Worm (Caenorhabditis elegans): ENCODE results near the gene F23H12.5.

The F23H12.5 gene

DNA sequence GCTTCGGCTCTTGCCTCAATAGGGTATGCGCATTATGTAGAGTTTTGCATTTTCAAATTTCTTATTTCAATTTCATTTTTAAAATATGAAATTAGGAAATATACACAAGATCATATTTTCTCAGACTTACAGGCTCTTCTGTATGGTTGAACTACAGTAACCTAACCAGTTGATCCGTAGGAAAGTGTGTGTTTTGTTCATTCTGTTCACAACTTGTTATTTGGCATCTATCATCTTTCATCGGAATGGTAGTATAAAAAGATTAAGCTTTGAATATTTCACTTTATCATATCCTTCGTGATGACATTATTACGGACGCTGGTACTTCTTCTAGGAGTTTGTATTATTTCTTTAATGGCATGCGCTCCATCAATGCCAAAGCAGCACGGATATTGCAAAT is 47.5 kb downstream of the F23H12.5 start, which contains the start of gene K01D12.10:
Gene K01D12.10 (plus strand): TSS at position 301 of the 400 bp plus-strand sequence.
- TF ChIP-seq lin-11 (tag; optimal IDR thresholded peaks at IDR 0.05) (no peak), lim-6 (tag; optimal IDR thresholded peaks at IDR 0.05) (no peak), K02D7.2 (tag; optimal IDR thresholded peaks at IDR 0.05) (no peak), mec-3 (tag; optimal IDR thresholded peaks at IDR 0.05; ENCODE audit: borderline replicate concordance) (no peak), unc-86 (tag; optimal IDR thresholded peaks at IDR 0.05) (no peak)

- TF ChIP-seq fkh-10 (GFP tag; optimal IDR thresholded peaks at IDR 0.05) (no peak), nhr-11 (tag; optimal IDR thresholded peaks at IDR 0.05) (no peak), ceh-48 (tag; optimal IDR thresholded peaks at IDR 0.05) (no peak), ceh-19 (GFP tag; optimal IDR thresholded peaks at IDR 0.05) (no peak), sox-4 (tag; optimal IDR thresholded peaks at IDR 0.05) (no peak), ceh-2 (tag; optimal IDR thresholded peaks at IDR 0.05) (no peak), F13H6.1 (tag; optimal IDR thresholded peaks at IDR 0.05) (no peak), ets-4 (tag; optimal IDR thresholded peaks at IDR 0.05) (no peak), ttx-3 (tag; optimal IDR thresholded peaks at IDR 0.05) (no peak)
Observed at ce11 chrV:12406514-12406913, 48.1 kb downstream of the F23H12.5 start.

ce11 chrV:12408525-12408924 is 50.1 kb downstream of the F23H12.5 start, which contains the start of gene cdr-4:
Gene cdr-4, minus strand, starts transcription at chrV:12408625.
- TF ChIP-seq ceh-22 (tag; optimal IDR thresholded peaks at IDR 0.05) (no peak), zip-5 (tag; optimal IDR thresholded peaks at IDR 0.05) (no peak), gmeb-2 (tag; optimal IDR thresholded peaks at IDR 0.05) (no peak), dve-1 (tag; optimal IDR thresholded peaks at IDR 0.05) (no peak), npax-4 (tag; optimal IDR thresholded peaks at IDR 0.05) (no peak), ceh-24 (tag; optimal IDR thresholded peaks at IDR 0.05) (no peak), pqm-1 (tag; optimal IDR thresholded peaks at IDR 0.05) (no peak), ref-2 (tag; optimal IDR thresholded peaks at IDR 0.05) (no peak), ahr-1 (tag; optimal IDR thresholded peaks at IDR 0.05) (no peak), ceh-2 (tag; optimal IDR thresholded peaks at IDR 0.05) (no peak)

DNA sequence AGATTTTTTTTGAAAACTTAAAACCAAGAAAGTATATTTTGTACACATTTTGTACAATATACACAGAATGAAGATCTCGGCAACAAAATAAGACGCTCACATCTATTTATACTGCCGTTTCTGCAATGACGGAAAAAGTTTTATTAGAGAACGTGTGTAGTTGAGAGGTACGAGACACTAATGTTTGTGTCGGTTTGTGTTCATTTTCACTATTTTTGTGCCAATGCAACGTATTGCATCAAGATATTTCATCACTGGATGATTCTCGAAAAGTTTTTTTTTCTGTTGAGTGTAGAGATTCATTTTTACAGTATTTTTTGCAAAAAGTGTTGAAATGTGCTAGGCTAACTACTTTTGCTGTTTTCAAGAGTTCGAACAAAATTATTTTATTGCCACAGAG is 50.5 kb downstream of the F23H12.5 start:
- no peak for TF ChIP-seq ceh-34 (tag; optimal IDR thresholded peaks at IDR 0.05)
- no peak for TF ChIP-seq ama-1 (optimal IDR thresholded peaks at IDR 0.05)
- TF ChIP-seq lim-6 (tag; optimal IDR thresholded peaks at IDR 0.05), result no peak
- TF ChIP-seq ceh-48 (tag; optimal IDR thresholded peaks at IDR 0.05), result no peak
- no peak for TF ChIP-seq ceh-30 (tag; optimal IDR thresholded peaks at IDR 0.05)
- no peak for TF ChIP-seq ceh-18 (tag; optimal IDR thresholded peaks at IDR 0.05)
- TF ChIP-seq rnt-1 (tag; optimal IDR thresholded peaks at IDR 0.05), result no peak
- TF ChIP-seq Y22D7AL.16 (tag; optimal IDR thresholded peaks at IDR 0.05), result no peak
- no peak for TF ChIP-seq ttx-3 (tag; optimal IDR thresholded peaks at IDR 0.05)
- TF ChIP-seq odd-2 (tag; optimal IDR thresholded peaks at IDR 0.05), result no peak
- no peak for TF ChIP-seq unc-42 (tag; optimal IDR thresholded peaks at IDR 0.05)
- no peak for TF ChIP-seq dmd-4 (tag; optimal IDR thresholded peaks at IDR 0.05; ENCODE audit: borderline replicate concordance)
- TF ChIP-seq K02D7.2 (tag; optimal IDR thresholded peaks at IDR 0.05), result no peak
- no peak for TF ChIP-seq hlh-30 (tag; optimal IDR thresholded peaks at IDR 0.05; ENCODE audit: insufficient read depth)
- TF ChIP-seq mec-3 (tag; optimal IDR thresholded peaks at IDR 0.05; ENCODE audit: borderline replicate concordance), result no peak
- no peak for TF ChIP-seq fkh-10 (GFP tag; optimal IDR thresholded peaks at IDR 0.05)
- TF ChIP-seq ceh-24 (tag; optimal IDR thresholded peaks at IDR 0.05), result no peak

DNA sequence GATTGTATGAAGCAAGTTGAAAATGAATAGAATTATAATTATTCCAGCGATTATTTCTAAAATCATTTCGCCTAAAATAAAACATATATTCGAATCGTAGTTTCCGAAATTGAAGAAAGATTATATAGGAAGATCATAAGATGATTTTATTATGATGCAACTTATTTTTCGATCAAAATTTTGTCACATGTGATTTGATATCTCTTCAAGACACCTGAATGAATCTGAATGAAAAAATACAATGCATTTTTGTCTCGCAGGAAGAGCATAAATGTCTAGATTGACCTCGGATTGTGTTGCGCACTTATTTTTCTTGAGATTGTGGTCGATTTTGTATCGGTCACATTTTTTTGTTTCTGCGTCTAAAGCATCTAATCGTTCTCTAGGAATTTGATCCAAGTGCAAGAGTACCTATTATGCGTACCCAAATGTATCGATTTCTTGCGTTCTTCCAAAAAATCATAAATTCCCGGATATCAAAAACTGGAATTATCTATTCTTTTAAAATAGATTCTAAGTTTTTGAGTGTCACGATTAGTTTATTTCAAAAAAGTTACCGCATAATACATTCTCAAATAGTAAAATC is 52.1 kb downstream of the F23H12.5 start, which contains the start of gene hrg-2:
Gene hrg-2 (minus strand): TSS at position 98 of the 586 bp plus-strand sequence.
- TF ChIP-seq C08G9.2 (tag; optimal IDR thresholded peaks at IDR 0.05) (no peak), mec-3 (tag; optimal IDR thresholded peaks at IDR 0.05; ENCODE audit: borderline replicate concordance) (no peak), ceh-14 (tag; optimal IDR thresholded peaks at IDR 0.05) (no peak), ceh-48 (tag; optimal IDR thresholded peaks at IDR 0.05) (no peak), unc-42 (tag; optimal IDR thresholded peaks at IDR 0.05) (no peak), ref-2 (tag; optimal IDR thresholded peaks at IDR 0.05) (no peak), ceh-2 (tag; optimal IDR thresholded peaks at IDR 0.05) (no peak), sox-2 (GFP tag; IDR thresholded peaks at IDR 0.05) (no peak), lin-11 (tag; optimal IDR thresholded peaks at IDR 0.05) (no peak), ets-4 (tag; optimal IDR thresholded peaks at IDR 0.05) (no peak), gmeb-2 (tag; optimal IDR thresholded peaks at IDR 0.05) (no peak), C38D4.7 (GFP tag; optimal IDR thresholded peaks at IDR 0.05) (no peak), syd-9 (tag; optimal IDR thresholded peaks at IDR 0.05) (no peak), pax-1 (tag; optimal IDR thresholded peaks at IDR 0.05) (no peak)
